Worm (Caenorhabditis elegans) whole organism, late embryonic: Measurements from ENCODE around the gene ife-5.

Experiments used
- F13H6.1 ChIP-seq: sonication (generic microtip); optimal IDR thresholded peaks from 2 replicates; lab custom pipeline; 2016; ENCODE audit warnings: missing genetic modification characterization, missing compliant biosample characterization
- T23F11.4 ChIP-seq: fragments of 200-800 bp; sonication (Bioruptor generic); optimal IDR thresholded peaks from 2 replicates; lab custom pipeline; 2018; ENCODE audit warnings: mild to moderate bottlenecking, missing genetic modification characterization, missing compliant biosample characterization
- elt-2 ChIP-seq: sonication (generic microtip); optimal IDR thresholded peaks from 2 replicates; lab custom pipeline; 2016; ENCODE audit warnings: missing genetic modification reagents, missing genetic modification characterization, missing compliant biosample characterization
- hlh-13 ChIP-seq: fragments of 200-800 bp; sonication (Bioruptor generic); optimal IDR thresholded peaks from 2 replicates; lab custom pipeline; 2018; ENCODE audit warnings: mild to moderate bottlenecking, missing genetic modification characterization, missing compliant biosample characterization
- hlh-8 ChIP-seq: sonication (generic microtip); optimal IDR thresholded peaks from 2 replicates; lab custom pipeline; 2016; ENCODE audit warnings: missing genotype, missing genetic modification characterization, missing compliant biosample characterization
- lim-6 ChIP-seq: sonication (generic microtip); optimal IDR thresholded peaks from 2 replicates; lab custom pipeline; 2016; ENCODE audit warnings: missing genetic modification characterization, missing compliant biosample characterization
- nhr-11 ChIP-seq: fragments of 150-350 bp; optimal IDR thresholded peaks from 2 replicates; lab custom pipeline; 2014; ENCODE audit warnings: missing biosample characterization, missing genetic modification characterization
- sdc-2 ChIP-seq: sonication (generic microtip); optimal IDR thresholded peaks from 2 replicates; lab custom pipeline; 2016; ENCODE audit warnings: missing genotype, missing genetic modification characterization, missing compliant biosample characterization
- ttx-3 ChIP-seq: sonication (generic microtip); optimal IDR thresholded peaks from 2 replicates; lab custom pipeline; 2016; ENCODE audit warnings: missing genetic modification reagents, missing genetic modification characterization, missing compliant biosample characterization
- unc-3 ChIP-seq, 2 experiments: fragments of 200-800 bp in 1 of 2; sonication (Bioruptor generic) in 1 of 2; sonication (generic microtip) in 1 of 2; conservative IDR thresholded peaks in 1 of 2; optimal IDR thresholded peaks in 1 of 2; 2 replicates each; pipeline versions ENCODE4 v1.3.6 to Lab custom; 2016 to 2022; ENCODE audit warnings: missing compliant biosample characterization in 2 of 2, missing genetic modification characterization in 2 of 2, missing genetic modification reagents in 1 of 2
- unc-86 ChIP-seq: sonication (generic microtip); optimal IDR thresholded peaks from 2 replicates; lab custom pipeline; 2016; ENCODE audit warnings: missing genetic modification characterization, missing compliant biosample characterization

DNA sequence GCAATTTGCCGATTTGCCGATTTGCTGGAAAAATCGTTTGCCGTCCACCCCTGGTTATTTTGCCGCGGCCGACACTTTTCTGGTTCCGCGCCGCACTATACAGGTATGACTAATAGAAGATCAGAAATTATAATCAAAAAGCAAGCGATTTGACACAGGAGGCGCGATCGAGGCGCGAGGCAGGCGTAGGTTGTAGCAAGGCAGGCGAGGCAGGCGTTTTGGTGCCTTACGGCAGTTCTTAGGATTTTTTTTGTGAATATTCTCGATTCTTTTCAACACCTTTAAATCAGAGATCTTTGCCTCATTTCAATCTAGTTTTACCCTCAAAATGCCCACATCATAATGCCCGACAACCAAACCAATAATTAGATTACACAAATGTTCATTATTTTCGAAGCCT, 43.7 kb downstream of the ife-5 start, which contains the start of gene sre-56:
- TF ChIP-seq lim-6 (tag; lab: Kevin White, UChicago) (no peak), unc-86 (tag; lab: Kevin White, UChicago) (no peak), sdc-2 (tag; lab: Kevin White, UChicago) (no peak), ttx-3 (tag; lab: Kevin White, UChicago) (no peak), F13H6.1 (tag; lab: Kevin White, UChicago) (no peak), hlh-13 (no peak), unc-3 (GFP tag; conservative IDR thresholded peaks at IDR 0.05; lab: Robert Waterston, UW) (no peak), unc-3 (tag; optimal IDR thresholded peaks at IDR 0.05; lab: Kevin White, UChicago) (no peak), hlh-8 (tag; lab: Kevin White, UChicago) (no peak), elt-2 (no peak), nhr-11 (tag; lab: Kevin White, UChicago) (no peak), T23F11.4 (no peak)
